Fruit fly (Drosophila melanogaster) whole organism, embryonic: ENCODE results near the gene CG7806.

ENCODE experiments used
- ATbp ChIP-seq: fragments of 200-800 bp; sonication (Bioruptor generic); optimal IDR thresholded peaks from 2 replicates; lab custom pipeline; 2017; ENCODE audit warnings: missing biosample characterization, mild to moderate bottlenecking, missing genetic modification characterization, missing genetic modification reagents
- Atf6 ChIP-seq: fragments of 200-800 bp; sonication (Bioruptor generic); IDR thresholded peaks from 2 replicates; pipeline ENCODE4 v1.3.6; 2022; ENCODE audit warnings: missing biosample characterization, missing genetic modification characterization
- Awh ChIP-seq: fragments of 200-800 bp; sonication (Bioruptor generic); IDR thresholded peaks from 2 replicates; pipeline ENCODE4, ENCODE4 v1.3.6; 2022; ENCODE audit warnings: missing biosample characterization, missing genetic modification characterization
- B-H1 ChIP-seq: fragments of 200-800 bp; sonication (Bioruptor generic); IDR thresholded peaks from 3 replicates; pipeline ENCODE4 v1.3.6; 2022; ENCODE audit warnings: missing biosample characterization, missing genetic modification characterization
- CG10147 ChIP-seq: fragments of 200-800 bp; sonication (Bioruptor generic); optimal IDR thresholded peaks from 2 replicates; lab custom pipeline; 2019; ENCODE audit warnings: missing biosample characterization, mild to moderate bottlenecking, missing genetic modification characterization, moderate library complexity
- CG10366 ChIP-seq: fragments of 200-800 bp; sonication (Bioruptor generic); IDR thresholded peaks from 2 replicates; pipeline ENCODE4 v1.3.6; 2022; ENCODE audit warnings: missing biosample characterization, missing genetic modification characterization
- CG11723 ChIP-seq: fragments of 200-800 bp; sonication (Bioruptor generic); optimal IDR thresholded peaks from 2 replicates; lab custom pipeline; 2017; ENCODE audit warnings: missing biosample characterization, mild to moderate bottlenecking, missing genetic modification characterization
- CG12299 ChIP-seq: fragments of 200-800 bp; sonication (Bioruptor generic); optimal IDR thresholded peaks from 2 replicates; lab custom pipeline; 2018; ENCODE audit warnings: missing biosample characterization, mild to moderate bottlenecking, missing genetic modification characterization
- CG12942 ChIP-seq: fragments of 200-800 bp; sonication (Bioruptor generic); optimal IDR thresholded peaks from 3 replicates; lab custom pipeline; 2016; ENCODE audit warnings: missing biosample characterization, missing genetic modification characterization
- CG14860 ChIP-seq: fragments of 200-800 bp; sonication (Bioruptor generic); IDR thresholded peaks from 3 replicates; pipeline ENCODE4 v1.3.6; 2022; ENCODE audit warnings: missing biosample characterization, missing genetic modification characterization; ENCODE audit not compliant: partially characterized antibody
- CG1529 ChIP-seq: fragments of 200-800 bp; sonication (Bioruptor generic); optimal IDR thresholded peaks from 3 replicates; lab custom pipeline; 2018; ENCODE audit warnings: missing biosample characterization, missing genetic modification characterization
- CG17328 ChIP-seq: fragments of 200-800 bp; sonication (Bioruptor generic); IDR thresholded peaks from 2 replicates; pipeline ENCODE4 v1.3.6; 2022; ENCODE audit warnings: missing biosample characterization, missing genetic modification characterization
- CG30403 ChIP-seq: fragments of 200-800 bp; sonication (Bioruptor generic); optimal IDR thresholded peaks from 3 replicates; lab custom pipeline; 2016; ENCODE audit warnings: missing biosample characterization, missing genetic modification characterization
- CG33557 ChIP-seq: fragments of 200-800 bp; sonication (Bioruptor generic); optimal IDR thresholded peaks from 2 replicates; lab custom pipeline; 2019; ENCODE audit warnings: missing biosample characterization, mild to moderate bottlenecking, missing genetic modification characterization, moderate library complexity
- CG34224 ChIP-seq: fragments of 200-800 bp; sonication (Bioruptor generic); IDR thresholded peaks from 3 replicates; pipeline ENCODE4 v1.3.6; 2022; ENCODE audit warnings: missing biosample characterization, missing genetic modification characterization; ENCODE audit not compliant: partially characterized antibody
- CG4730 ChIP-seq: fragments of 200-800 bp; sonication (Bioruptor generic); IDR thresholded peaks from 2 replicates; pipeline ENCODE4 v1.3.6; 2022; ENCODE audit warnings: missing biosample characterization, missing genetic modification characterization
- CG6254 ChIP-seq: fragments of 200-800 bp; sonication (Bioruptor generic); optimal IDR thresholded peaks from 3 replicates; lab custom pipeline; 2017; ENCODE audit warnings: mild to moderate bottlenecking, missing biosample characterization, missing genetic modification reagents, missing genetic modification characterization
- CG6689 ChIP-seq: fragments of 200-800 bp; sonication (Bioruptor generic); IDR thresholded peaks from 2 replicates; pipeline ENCODE4 v1.3.6; 2022; ENCODE audit warnings: missing biosample characterization, missing genetic modification characterization
- CG6854 ChIP-seq: fragments of 200-800 bp; sonication (Bioruptor generic); optimal IDR thresholded peaks from 3 replicates; lab custom pipeline; 2017; ENCODE audit warnings: missing biosample characterization, mild to moderate bottlenecking, missing genetic modification characterization
- CG8944 ChIP-seq: fragments of 200-800 bp; sonication (Bioruptor generic); optimal IDR thresholded peaks from 3 replicates; lab custom pipeline; 2016; ENCODE audit warnings: missing biosample characterization, missing genetic modification characterization
- CG9797 ChIP-seq: fragments of 200-800 bp; sonication (Bioruptor generic); optimal IDR thresholded peaks from 3 replicates; lab custom pipeline; 2018; ENCODE audit warnings: missing biosample characterization, mild to moderate bottlenecking, missing genetic modification characterization
- Dref ChIP-seq: fragments of 200-800 bp; sonication (Bioruptor generic); IDR thresholded peaks from 2 replicates; pipeline ENCODE4 v1.3.6; 2022; ENCODE audit warnings: missing biosample characterization, missing genetic modification characterization
- HmgD ChIP-seq: fragments of 200-800 bp; sonication (Bioruptor generic); optimal IDR thresholded peaks from 3 replicates; lab custom pipeline; 2016; ENCODE audit warnings: missing biosample characterization, missing genetic modification characterization
- Hmr ChIP-seq: fragments of 200-800 bp; sonication (Bioruptor generic); optimal IDR thresholded peaks from 3 replicates; lab custom pipeline; 2017; ENCODE audit warnings: mild to moderate bottlenecking, missing biosample characterization, missing genetic modification reagents, missing genetic modification characterization
- Lim3 ChIP-seq: fragments of 200-800 bp; sonication (Bioruptor generic); IDR thresholded peaks from 2 replicates; pipeline ENCODE4 v1.3.6; 2022; ENCODE audit warnings: missing biosample characterization, missing genetic modification characterization
- MBD-R2 ChIP-seq: fragments of 200-800 bp; sonication (Bioruptor generic); IDR thresholded peaks from 2 replicates; pipeline ENCODE4 v1.3.6; 2022; ENCODE audit warnings: missing biosample characterization, missing genetic modification characterization
- MESR4 ChIP-seq: fragments of 200-800 bp; sonication (Bioruptor generic); optimal IDR thresholded peaks from 2 replicates; lab custom pipeline; 2018; ENCODE audit warnings: missing biosample characterization, mild to moderate bottlenecking, missing genetic modification characterization, moderate library complexity
- Oaz ChIP-seq: fragments of 200-800 bp; sonication (Bioruptor generic); IDR thresholded peaks from 2 replicates; pipeline ENCODE4 v1.3.6; 2022; ENCODE audit warnings: missing biosample characterization, missing genetic modification characterization
- Oli ChIP-seq: fragments of 200-800 bp; sonication (Bioruptor generic); optimal IDR thresholded peaks from 2 replicates; lab custom pipeline; 2018; ENCODE audit warnings: missing biosample characterization, mild to moderate bottlenecking, missing genetic modification characterization, moderate library complexity
- Sry-δ ChIP-seq: fragments of 200-800 bp; sonication (Bioruptor generic); optimal IDR thresholded peaks from 2 replicates; lab custom pipeline; 2016; ENCODE audit warnings: missing biosample characterization, missing genetic modification characterization
- TFAM ChIP-seq: fragments of 200-800 bp; sonication (Bioruptor generic); optimal IDR thresholded peaks from 2 replicates; lab custom pipeline; 2017; ENCODE audit warnings: missing biosample characterization, missing genetic modification characterization, inconsistent platforms
- bab2 ChIP-seq: fragments of 200-800 bp; sonication (Bioruptor generic); optimal IDR thresholded peaks from 2 replicates; lab custom pipeline; 2016; ENCODE audit warnings: missing biosample characterization, missing genetic modification characterization
- caup ChIP-seq: fragments of 200-800 bp; sonication (Bioruptor generic); optimal IDR thresholded peaks from 3 replicates; lab custom pipeline; 2017; ENCODE audit warnings: missing biosample characterization, mild to moderate bottlenecking, missing genetic modification characterization, moderate library complexity; ENCODE audit not compliant: severe bottlenecking
- chif ChIP-seq, 2 experiments: fragments of 200-800 bp; sonication (Bioruptor generic); optimal IDR thresholded peaks; 3 replicates each; lab custom pipeline; 2016; ENCODE audit warnings: missing biosample characterization in 2 of 2, missing genetic modification characterization in 2 of 2
- croc ChIP-seq: fragments of 200-800 bp; sonication (Bioruptor generic); conservative IDR thresholded peaks from 3 replicates; pipeline ENCODE4 v1.3.6; 2022; ENCODE audit warnings: missing biosample characterization, missing genetic modification characterization
- da ChIP-seq: fragments of 200-800 bp; sonication (Bioruptor generic); optimal IDR thresholded peaks from 2 replicates; lab custom pipeline; 2016; ENCODE audit warnings: missing biosample characterization, missing genetic modification characterization
- dpn ChIP-seq, 2 experiments: fragments of 200-800 bp; sonication (Bioruptor generic); optimal IDR thresholded peaks; 3 replicates each; lab custom pipeline; 2016; ENCODE audit warnings: missing biosample characterization in 2 of 2, missing genetic modification characterization in 2 of 2
- dysf ChIP-seq: fragments of 200-800 bp; sonication (Bioruptor generic); IDR thresholded peaks from 3 replicates; pipeline ENCODE4 v1.3.6; 2022; ENCODE audit warnings: missing biosample characterization, missing genetic modification characterization
- eve ChIP-seq, 2 experiments: fragments of >200 bp; optimal IDR thresholded peaks; 2 replicates each; lab custom pipeline; 2017; ENCODE audit warnings: missing biosample characterization in 2 of 2, missing genetic modification characterization in 2 of 2
- gsb ChIP-seq: fragments of 200-800 bp; sonication (Bioruptor generic); IDR thresholded peaks from 2 replicates; pipeline ENCODE4 v1.3.6; 2022; ENCODE audit warnings: missing biosample characterization, missing genetic modification characterization
- ind ChIP-seq: fragments of 200-800 bp; sonication (Bioruptor generic); optimal IDR thresholded peaks from 3 replicates; lab custom pipeline; 2016; ENCODE audit warnings: missing biosample characterization, missing genetic modification characterization
- lola ChIP-seq, 3 experiments: fragments of >200 bp in 2 of 3; fragments of 200-800 bp in 1 of 3; sonication (Bioruptor generic) in 1 of 3; optimal IDR thresholded peaks; 2 replicates each; lab custom pipeline; 2017 to 2019; ENCODE audit warnings: missing biosample characterization in 3 of 3, missing genetic modification characterization in 3 of 3, mild to moderate bottlenecking in 1 of 3, moderate library complexity in 1 of 3
- maf-S ChIP-seq: fragments of 200-800 bp; sonication (Bioruptor generic); optimal IDR thresholded peaks from 2 replicates; lab custom pipeline; 2016; ENCODE audit warnings: missing biosample characterization, missing genetic modification characterization
- nmo ChIP-seq: fragments of 200-800 bp; sonication (Bioruptor generic); optimal IDR thresholded peaks from 2 replicates; lab custom pipeline; 2018; ENCODE audit warnings: missing biosample characterization, mild to moderate bottlenecking, missing genetic modification characterization, moderate library complexity
- oc ChIP-seq: fragments of 200-800 bp; sonication (Bioruptor generic); optimal IDR thresholded peaks from 2 replicates; lab custom pipeline; 2018; ENCODE audit warnings: missing biosample characterization, mild to moderate bottlenecking, missing genetic modification characterization, moderate library complexity
- odd ChIP-seq: fragments of 200-800 bp; sonication (Bioruptor generic); optimal IDR thresholded peaks from 2 replicates; lab custom pipeline; 2017; ENCODE audit warnings: missing biosample characterization, mild to moderate bottlenecking, missing genetic modification characterization
- run ChIP-seq: fragments of 200-800 bp; sonication (Bioruptor generic); optimal IDR thresholded peaks from 3 replicates; lab custom pipeline; 2018; ENCODE audit warnings: missing biosample characterization, mild to moderate bottlenecking, missing genetic modification characterization
- sens ChIP-seq: fragments of 200-800 bp; sonication (Bioruptor generic); peaks from one replicate; lab custom pipeline; 2016; ENCODE audit warnings: missing biosample characterization, missing genetic modification characterization
- slbo ChIP-seq: fragments of 200-800 bp; sonication (Bioruptor generic); IDR thresholded peaks from 2 replicates; pipeline ENCODE4 v1.3.6; 2022; ENCODE audit warnings: missing biosample characterization, missing genetic modification characterization
- ttk ChIP-seq: fragments of 200-800 bp; sonication (Bioruptor generic); IDR thresholded peaks from 2 replicates; pipeline ENCODE4 v2.1.2; 2022; ENCODE audit warnings: missing biosample characterization, missing genetic modification characterization

CG7806 gene

dm6 chr2L:8274958-8275584 is 36.1 kb upstream of the CG7806 start (continued):
- TF ChIP-seq Oaz: 0 out of 2 replicates have a peak, but pooled peaks have one; percentile 24
- peak; percentile 71 for TF ChIP-seq CG17328 (GFP tag; lab: Robert Waterston, UW)
- peak in 1 of 2 experiments; percentile 47 for TF ChIP-seq dpn (GFP tag; optimal IDR thresholded peaks at IDR 0.05; lab: Kevin White, UChicago)
- TF ChIP-seq CG6254: peak; percentile 68
- peak; percentile 70 for TF ChIP-seq dysf (GFP tag; lab: Robert Waterston, UW)
- peak; percentile 58 for TF ChIP-seq odd (GFP tag; lab: Kevin White, UChicago)
- TF ChIP-seq CG9797 (GFP tag; lab: Kevin White, UChicago): no peak
- peak; percentile 42 for TF ChIP-seq CG6854 (GFP tag; lab: Kevin White, UChicago)
- no peak for TF ChIP-seq MESR4
- TF ChIP-seq sens (GFP tag; lab: Kevin White, UChicago): peak; percentile 94
- no peak for TF ChIP-seq TFAM
- no peak for TF ChIP-seq da (GFP tag; lab: Kevin White, UChicago)
- TF ChIP-seq CG11723 (GFP tag; lab: Kevin White, UChicago): peak; percentile 14
- peak in 1 of 2 experiments; percentile 64 for TF ChIP-seq eve (GFP tag; optimal IDR thresholded peaks at IDR 0.05; lab: Kevin White, UChicago)
- TF ChIP-seq CG6689 (GFP tag; lab: Robert Waterston, UW): peak; percentile 60
- TF ChIP-seq caup (GFP tag; lab: Kevin White, UChicago): peak; percentile 14
- TF ChIP-seq CG12942 (GFP tag; lab: Kevin White, UChicago): peak; percentile 19
- no peak for TF ChIP-seq CG34224
- no peak for TF ChIP-seq Dref
- TF ChIP-seq Hmr (GFP tag; lab: Kevin White, UChicago): peak; percentile 50
- no peak for TF ChIP-seq Sry-δ (GFP tag; lab: Kevin White, UChicago)
- peak; percentile 30; the same call in 1 of the 2 replicates for TF ChIP-seq MBD-R2 (GFP tag; lab: Robert Waterston, UW)
- TF ChIP-seq Lim3 (GFP tag; lab: Robert Waterston, UW): no peak
- TF ChIP-seq CG14860: no peak
- TF ChIP-seq CG12299: peak; percentile 29
- no peak; the same call in 2 of the 3 replicates for TF ChIP-seq B-H1
- TF ChIP-seq oc (tag; lab: Kevin White, UChicago): peak; percentile 38
- TF ChIP-seq ind (GFP tag; lab: Kevin White, UChicago): peak; percentile 39
- TF ChIP-seq CG1529: peak; percentile 32
- no peak for TF ChIP-seq HmgD (GFP tag; lab: Kevin White, UChicago)
- no peak for TF ChIP-seq run (tag; lab: Kevin White, UChicago)
- TF ChIP-seq chif (GFP tag; optimal IDR thresholded peaks at IDR 0.05; lab: Kevin White, UChicago): peak; percentile 46 to 68
- peak; percentile 64 for TF ChIP-seq CG33557 (GFP tag; lab: Kevin White, UChicago)
- TF ChIP-seq ATbp (GFP tag; lab: Kevin White, UChicago): peak; percentile 42
- TF ChIP-seq CG4730: no peak
- TF ChIP-seq slbo (GFP tag; lab: Robert Waterston, UW): peak; percentile 60
- peak; percentile 57 for TF ChIP-seq CG10366 (GFP tag; lab: Robert Waterston, UW)
- peak; percentile 42; the same call in 1 of the 3 replicates for TF ChIP-seq croc
- 0 out of 2 replicates have a peak, but pooled peaks have one; percentile 27 for TF ChIP-seq ttk
- peak in 1 of 3 experiments; percentile 82 for TF ChIP-seq lola (GFP tag; optimal IDR thresholded peaks at IDR 0.05; lab: Kevin White, UChicago)
- TF ChIP-seq CG10147 (GFP tag; lab: Kevin White, UChicago): peak; percentile 57
- TF ChIP-seq Atf6 (GFP tag; lab: Robert Waterston, UW): peak; percentile 55; the same call in 1 of the 2 replicates
- no peak for TF ChIP-seq bab2 (GFP tag; lab: Kevin White, UChicago)
- TF ChIP-seq CG30403: peak; percentile 70
- TF ChIP-seq Oli (tag; lab: Kevin White, UChicago): peak; percentile 76
- no peak for TF ChIP-seq gsb (GFP tag; lab: Robert Waterston, UW)
- no peak for TF ChIP-seq maf-S
- 0 out of 2 replicates have a peak, but pooled peaks have one; percentile 35 for TF ChIP-seq Awh (GFP tag; lab: Robert Waterston, UW)
- no peak for TF ChIP-seq CG8944
- peak; percentile 84 for TF ChIP-seq nmo
